Fruit fly (Drosophila melanogaster) whole organism, wandering third instar larva: ENCODE data around the gene CG4291.

ENCODE experiments used
- Abd-B ChIP-seq: fragments of >200 bp; optimal IDR thresholded peaks from 2 replicates; lab custom pipeline; 2017; ENCODE audit warnings: missing biosample characterization, missing genetic modification characterization
- CG32264 ChIP-seq: fragments of 200-800 bp; sonication (Bioruptor generic); optimal IDR thresholded peaks from 2 replicates; lab custom pipeline; 2016; ENCODE audit warnings: missing biosample characterization, missing genetic modification characterization
- Hr78 ChIP-seq: fragments of >200 bp; optimal IDR thresholded peaks from 2 replicates; lab custom pipeline; 2017; ENCODE audit warnings: missing biosample characterization, missing genetic modification characterization
- Hr83 ChIP-seq: fragments of 200-300 bp; sonication (Bioruptor generic); optimal IDR thresholded peaks from 2 replicates; lab custom pipeline; 2016; ENCODE audit warnings: missing biosample characterization, mild to moderate bottlenecking, missing genetic modification characterization, moderate library complexity; ENCODE audit not compliant: poor library complexity, severe bottlenecking
- Myc ChIP-seq: fragments of >200 bp; optimal IDR thresholded peaks from 2 replicates; lab custom pipeline; 2017
- N ChIP-seq: fragments of >200 bp; optimal IDR thresholded peaks from 2 replicates; lab custom pipeline; 2018; ENCODE audit warnings: missing biosample characterization, missing external identifiers, missing genetic modification characterization
- Sp1 ChIP-seq: fragments of 200-800 bp; sonication (Bioruptor generic); optimal IDR thresholded peaks from 3 replicates; lab custom pipeline; 2019; ENCODE audit warnings: missing biosample characterization, mild to moderate bottlenecking, missing genetic modification characterization, moderate library complexity
- ey ChIP-seq: fragments of 200-800 bp; sonication (Bioruptor generic); optimal IDR thresholded peaks from 2 replicates; lab custom pipeline; 2016; ENCODE audit warnings: missing biosample characterization, missing genetic modification characterization
- foxo ChIP-seq, 2 experiments: fragments of 200-800 bp; sonication (Bioruptor generic); optimal IDR thresholded peaks; 2 replicates in 1 of 2; 3 replicates in 1 of 2; lab custom pipeline; 2016 to 2017; ENCODE audit warnings: missing biosample characterization in 2 of 2, missing genetic modification characterization in 2 of 2
- h ChIP-seq: fragments of 200-800 bp; sonication (Bioruptor generic); optimal IDR thresholded peaks from 3 replicates; lab custom pipeline; 2016; ENCODE audit warnings: missing biosample characterization, mild to moderate bottlenecking, missing genetic modification characterization
- psq ChIP-seq: fragments of 200-800 bp; sonication (Bioruptor generic); optimal IDR thresholded peaks from 3 replicates; lab custom pipeline; 2017; ENCODE audit warnings: missing biosample characterization, mild to moderate bottlenecking, missing genetic modification characterization, moderate library complexity
- rgr ChIP-seq: fragments of 200-800 bp; sonication (Bioruptor generic); optimal IDR thresholded peaks from 3 replicates; lab custom pipeline; 2016; ENCODE audit warnings: missing biosample characterization, mild to moderate bottlenecking, missing genetic modification characterization
- usp ChIP-seq: fragments of >200 bp; optimal IDR thresholded peaks from 2 replicates; lab custom pipeline; 2017; ENCODE audit warnings: missing biosample characterization, missing genetic modification characterization
- woc ChIP-seq: sonication (Bioruptor generic); optimal IDR thresholded peaks from 2 replicates; lab custom pipeline; 2016; ENCODE audit warnings: missing biosample characterization, mild to moderate bottlenecking, missing genetic modification characterization

DNA sequence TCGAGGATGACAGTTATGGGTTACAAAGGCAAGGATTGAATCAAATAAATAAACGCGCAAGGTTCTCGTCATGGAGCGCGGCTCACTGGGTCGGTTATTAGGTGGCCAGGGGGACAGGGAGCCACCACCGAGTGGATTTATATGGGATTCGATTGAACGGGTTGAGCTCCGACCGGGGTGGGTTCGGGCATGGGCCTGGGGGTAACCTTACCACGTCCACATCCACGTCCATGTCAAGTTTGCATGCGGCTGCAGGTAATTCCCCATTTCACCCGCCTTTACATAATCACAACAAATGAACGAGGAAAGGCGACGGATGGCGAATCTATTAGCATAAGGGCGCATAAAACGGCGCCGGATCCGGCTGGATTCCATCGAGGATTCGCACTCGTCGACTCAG, 7.4 kb upstream of the CG4291 start, which contains the start of gene CG13950:
- no peak for TF ChIP-seq Abd-B (GFP tag; lab: Kevin White, UChicago)
- TF ChIP-seq Myc (lab: Kevin White, UChicago): no peak
- TF ChIP-seq usp (GFP tag; lab: Kevin White, UChicago): no peak
- TF ChIP-seq h (GFP tag; lab: Kevin White, UChicago): no peak
- no peak for TF ChIP-seq foxo (GFP tag; optimal IDR thresholded peaks at IDR 0.05; lab: Kevin White, UChicago)
- no peak for TF ChIP-seq rgr
- TF ChIP-seq psq (GFP tag; lab: Kevin White, UChicago): no peak
- TF ChIP-seq CG32264 (GFP tag; lab: Kevin White, UChicago): no peak
- no peak for TF ChIP-seq Hr78 (GFP tag; lab: Kevin White, UChicago)
- TF ChIP-seq ey (GFP tag; lab: Kevin White, UChicago): no peak
- TF ChIP-seq Hr83: no peak
- no peak for TF ChIP-seq woc (GFP tag; lab: Kevin White, UChicago)
- TF ChIP-seq N: no peak
- no peak for TF ChIP-seq Sp1
